Fruit fly (Drosophila melanogaster) whole organism, embryonic: Measurements from ENCODE around the gene TTLL6B.

ENCODE experiments used
- Ada2b ChIP-seq: fragments of 200-800 bp; sonication (Bioruptor generic); IDR thresholded peaks from 2 replicates; pipeline ENCODE4 v1.3.6; 2022; ENCODE audit warnings: missing biosample characterization, missing genetic modification characterization
- Adf1 ChIP-seq: fragments of 200-800 bp; sonication (Bioruptor generic); IDR thresholded peaks from 2 replicates; pipeline ENCODE4 v1.3.6; 2022; ENCODE audit warnings: missing biosample characterization, missing genetic modification characterization
- Asciz ChIP-seq: fragments of 200-800 bp; sonication (Bioruptor generic); optimal IDR thresholded peaks from 2 replicates; lab custom pipeline; 2017; ENCODE audit warnings: missing biosample characterization, mild to moderate bottlenecking, missing genetic modification characterization, missing genetic modification reagents
- CG1024 ChIP-seq: fragments of 200-800 bp; sonication (Bioruptor generic); IDR thresholded peaks from 2 replicates; pipeline ENCODE4 v1.3.6; 2022; ENCODE audit warnings: missing biosample characterization, missing genetic modification characterization
- CG10431 ChIP-seq: fragments of 200-800 bp; sonication (Bioruptor generic); optimal IDR thresholded peaks from 3 replicates; lab custom pipeline; 2018; ENCODE audit warnings: missing biosample characterization, mild to moderate bottlenecking, missing genetic modification characterization
- CG11696 ChIP-seq: fragments of 200-800 bp; sonication (Bioruptor generic); IDR thresholded peaks from 2 replicates; pipeline ENCODE4 v1.3.6; 2022; ENCODE audit warnings: missing biosample characterization, missing genetic modification characterization
- CG11723 ChIP-seq: fragments of 200-800 bp; sonication (Bioruptor generic); optimal IDR thresholded peaks from 2 replicates; lab custom pipeline; 2017; ENCODE audit warnings: missing biosample characterization, mild to moderate bottlenecking, missing genetic modification characterization
- CG1233 ChIP-seq: fragments of 200-800 bp; sonication (Bioruptor generic); optimal IDR thresholded peaks from 4 replicates; lab custom pipeline; 2018; ENCODE audit warnings: missing biosample characterization, mild to moderate bottlenecking, missing genetic modification characterization
- CG12769 ChIP-seq: fragments of 200-800 bp; sonication (Bioruptor generic); optimal IDR thresholded peaks from 2 replicates; lab custom pipeline; 2019; ENCODE audit warnings: missing biosample characterization, mild to moderate bottlenecking, missing genetic modification characterization, moderate library complexity
- CG13775 ChIP-seq: fragments of 200-800 bp; sonication (Bioruptor generic); optimal IDR thresholded peaks from 3 replicates; lab custom pipeline; 2017; ENCODE audit warnings: missing biosample characterization, mild to moderate bottlenecking, missing genetic modification characterization
- CG14965 ChIP-seq: fragments of 200-800 bp; sonication (Bioruptor generic); optimal IDR thresholded peaks from 2 replicates; lab custom pipeline; 2016; ENCODE audit warnings: missing biosample characterization, missing genetic modification characterization, borderline replicate concordance
- CG1529 ChIP-seq: fragments of 200-800 bp; sonication (Bioruptor generic); optimal IDR thresholded peaks from 3 replicates; lab custom pipeline; 2018; ENCODE audit warnings: missing biosample characterization, missing genetic modification characterization
- CG17912 ChIP-seq: fragments of 200-800 bp; sonication (Bioruptor generic); optimal IDR thresholded peaks from 2 replicates; lab custom pipeline; 2018; ENCODE audit warnings: missing biosample characterization, mild to moderate bottlenecking, missing genetic modification characterization
- CG18599 ChIP-seq: fragments of 200-800 bp; sonication (Bioruptor generic); optimal IDR thresholded peaks from 3 replicates; lab custom pipeline; 2017; ENCODE audit warnings: missing biosample characterization, missing genetic modification characterization, mild to moderate bottlenecking, moderate library complexity, missing genetic modification reagents
- CG6854 ChIP-seq: fragments of 200-800 bp; sonication (Bioruptor generic); optimal IDR thresholded peaks from 3 replicates; lab custom pipeline; 2017; ENCODE audit warnings: missing biosample characterization, mild to moderate bottlenecking, missing genetic modification characterization
- CG7786 ChIP-seq: fragments of 200-800 bp; sonication (Bioruptor generic); optimal IDR thresholded peaks from 2 replicates; lab custom pipeline; 2016; ENCODE audit warnings: missing biosample characterization, missing genetic modification characterization
- CG8765 ChIP-seq: fragments of 200-800 bp; sonication (Bioruptor generic); IDR thresholded peaks from 2 replicates; pipeline ENCODE4 v1.3.6; 2022; ENCODE audit warnings: missing biosample characterization, missing genetic modification characterization
- CG8924 ChIP-seq: fragments of 200-800 bp; optimal IDR thresholded peaks from 3 replicates; lab custom pipeline; 2019; ENCODE audit warnings: missing biosample characterization, mild to moderate bottlenecking, missing genetic modification characterization, moderate library complexity
- Camta ChIP-seq: fragments of 200-800 bp; sonication (Bioruptor generic); optimal IDR thresholded peaks from 2 replicates; lab custom pipeline; 2016; ENCODE audit warnings: missing biosample characterization, missing genetic modification characterization
- H2.0 ChIP-seq: fragments of 200-800 bp; sonication (Bioruptor generic); IDR thresholded peaks from 2 replicates; pipeline ENCODE4 v1.3.6; 2022; ENCODE audit warnings: missing biosample characterization, missing genetic modification characterization
- HLH3B ChIP-seq: fragments of 200-800 bp; sonication (Bioruptor generic); IDR thresholded peaks from 2 replicates; pipeline ENCODE4 v1.3.6; 2022; ENCODE audit warnings: missing biosample characterization, missing genetic modification characterization
- Hmr ChIP-seq: fragments of 200-800 bp; sonication (Bioruptor generic); optimal IDR thresholded peaks from 3 replicates; lab custom pipeline; 2017; ENCODE audit warnings: mild to moderate bottlenecking, missing biosample characterization, missing genetic modification reagents, missing genetic modification characterization
- Hr78 ChIP-seq, 2 experiments: fragments of 200-800 bp in 1 of 2; fragments of >200 bp in 1 of 2; sonication (Bioruptor generic) in 1 of 2; optimal IDR thresholded peaks; 2 replicates each; lab custom pipeline; 2017 to 2019; ENCODE audit warnings: missing biosample characterization in 2 of 2, missing genetic modification characterization in 2 of 2, mild to moderate bottlenecking in 1 of 2, moderate library complexity in 1 of 2
- Jarid2 ChIP-seq: fragments of 200-800 bp; sonication (Bioruptor generic); optimal IDR thresholded peaks from 3 replicates; lab custom pipeline; 2017; ENCODE audit warnings: mild to moderate bottlenecking, missing biosample characterization, missing genetic modification reagents, missing genetic modification characterization
- Mad ChIP-seq: fragments of 200-800 bp; sonication (Bioruptor generic); optimal IDR thresholded peaks from 2 replicates; lab custom pipeline; 2016; ENCODE audit warnings: missing biosample characterization, missing genetic modification characterization
- Mes4 ChIP-seq: fragments of 200-800 bp; sonication (Bioruptor generic); optimal IDR thresholded peaks from 2 replicates; lab custom pipeline; 2016; ENCODE audit warnings: missing biosample characterization, missing genetic modification characterization
- Neu2 ChIP-seq: fragments of 200-800 bp; sonication (Bioruptor generic); optimal IDR thresholded peaks from 3 replicates; lab custom pipeline; 2016; ENCODE audit warnings: missing biosample characterization, missing genetic modification characterization, borderline replicate concordance
- Oli ChIP-seq: fragments of 200-800 bp; sonication (Bioruptor generic); optimal IDR thresholded peaks from 2 replicates; lab custom pipeline; 2018; ENCODE audit warnings: missing biosample characterization, mild to moderate bottlenecking, missing genetic modification characterization, moderate library complexity
- Rx ChIP-seq: fragments of 200-800 bp; sonication (Bioruptor generic); IDR thresholded peaks from 2 replicates; pipeline ENCODE4 v1.3.6; 2022; ENCODE audit warnings: missing biosample characterization, missing genetic modification characterization
- Sry-β ChIP-seq: fragments of 200-800 bp; sonication (Bioruptor generic); optimal IDR thresholded peaks from 2 replicates; lab custom pipeline; 2018; ENCODE audit warnings: missing biosample characterization, mild to moderate bottlenecking, missing genetic modification characterization, moderate library complexity
- Stat92E ChIP-seq, 3 experiments: fragments of >200 bp in 2 of 3; fragments of 200-800 bp in 1 of 3; sonication (Bioruptor generic) in 1 of 3; optimal IDR thresholded peaks; 2 replicates each; lab custom pipeline; 2017 to 2019; ENCODE audit warnings: missing biosample characterization in 3 of 3, missing genetic modification characterization in 3 of 3, mild to moderate bottlenecking in 1 of 3, moderate library complexity in 1 of 3
- ab ChIP-seq: fragments of 200-800 bp; sonication (Bioruptor generic); optimal IDR thresholded peaks from 2 replicates; lab custom pipeline; 2016; ENCODE audit warnings: missing biosample characterization, missing genetic modification characterization
- aop ChIP-seq: fragments of 200-800 bp; sonication (Bioruptor generic); IDR thresholded peaks from 2 replicates; pipeline ENCODE4 v1.3.6; 2022; ENCODE audit warnings: missing biosample characterization, missing genetic modification characterization
- ato ChIP-seq: fragments of 200-800 bp; sonication (Bioruptor generic); IDR thresholded peaks from 2 replicates; pipeline ENCODE4 v1.3.6; 2022; ENCODE audit warnings: missing biosample characterization, missing genetic modification characterization; ENCODE audit not compliant: partially characterized antibody
- caup ChIP-seq: fragments of 200-800 bp; sonication (Bioruptor generic); optimal IDR thresholded peaks from 3 replicates; lab custom pipeline; 2017; ENCODE audit warnings: missing biosample characterization, mild to moderate bottlenecking, missing genetic modification characterization, moderate library complexity; ENCODE audit not compliant: severe bottlenecking
- crol ChIP-seq: fragments of 200-800 bp; sonication (Bioruptor generic); IDR thresholded peaks from 2 replicates; pipeline ENCODE4 v1.3.6; 2022; ENCODE audit warnings: missing biosample characterization, missing genetic modification characterization
- dmrt99B ChIP-seq: fragments of 200-800 bp; sonication (Bioruptor generic); optimal IDR thresholded peaks from 2 replicates; lab custom pipeline; 2018; ENCODE audit warnings: missing biosample characterization, mild to moderate bottlenecking, missing genetic modification characterization, moderate library complexity
- fru ChIP-seq: fragments of >200 bp; optimal IDR thresholded peaks from 2 replicates; lab custom pipeline; 2017
- ftz-f1 ChIP-seq: fragments of 200-800 bp; sonication (Bioruptor generic); optimal IDR thresholded peaks from 2 replicates; lab custom pipeline; 2016; ENCODE audit warnings: missing biosample characterization, missing genetic modification characterization
- gsb-n ChIP-seq: fragments of 200-800 bp; sonication (Bioruptor generic); optimal IDR thresholded peaks from 3 replicates; lab custom pipeline; 2018; ENCODE audit warnings: missing biosample characterization, mild to moderate bottlenecking, missing genetic modification characterization
- hb ChIP-seq: fragments of 200-800 bp; sonication (Bioruptor generic); IDR thresholded peaks from 3 replicates; pipeline ENCODE4 v1.3.6; 2022; ENCODE audit warnings: missing biosample characterization, missing genetic modification characterization; ENCODE audit not compliant: partially characterized antibody
- hkb ChIP-seq, 2 experiments: fragments of 200-800 bp in 1 of 2; fragments of >200 bp in 1 of 2; sonication (Bioruptor generic) in 1 of 2; IDR thresholded peaks in 1 of 2; optimal IDR thresholded peaks in 1 of 2; 2 replicates each; pipeline versions ENCODE4 v1.3.6 to Lab custom; 2017 to 2022; ENCODE audit warnings: missing biosample characterization in 1 of 2, missing genetic modification characterization in 1 of 2
- lbe ChIP-seq: fragments of 200-800 bp; sonication (Bioruptor generic); optimal IDR thresholded peaks from 2 replicates; lab custom pipeline; 2016; ENCODE audit warnings: missing biosample characterization, mild to moderate bottlenecking, missing genetic modification characterization
- mam ChIP-seq: fragments of 200-800 bp; sonication (Bioruptor generic); optimal IDR thresholded peaks from 3 replicates; lab custom pipeline; 2016; ENCODE audit warnings: missing biosample characterization, missing genetic modification characterization
- pb ChIP-seq: fragments of 200-800 bp; sonication (Bioruptor generic); optimal IDR thresholded peaks from 3 replicates; lab custom pipeline; 2016; ENCODE audit warnings: missing biosample characterization, missing genetic modification characterization
- sc ChIP-seq, 3 experiments: fragments of >200 bp in 2 of 3; fragments of 200-800 bp in 1 of 3; sonication (Bioruptor generic) in 1 of 3; optimal IDR thresholded peaks; 2 replicates in 2 of 3; 3 replicates in 1 of 3; lab custom pipeline; 2017; ENCODE audit warnings: mild to moderate bottlenecking in 1 of 3, missing biosample characterization in 1 of 3, missing genetic modification characterization in 1 of 3, missing genetic modification reagents in 1 of 3
- toy ChIP-seq: fragments of 200-800 bp; sonication (Bioruptor generic); IDR thresholded peaks from 2 replicates; pipeline ENCODE4 v1.3.6; 2022; ENCODE audit warnings: missing biosample characterization, missing genetic modification characterization

TTLL6B gene

dm6 chr3R:27253136-27253920 lies 2.5 kb upstream of the TTLL6B start, which contains the start of gene pll (continued):
- TF ChIP-seq Rx (GFP tag; lab: Robert Waterston, UW) (peak; percentile 83), Sry-β (no peak), CG1024 (GFP tag; lab: Robert Waterston, UW) (peak; percentile 84), H2.0 (GFP tag; lab: Robert Waterston, UW) (peak; percentile 84), ftz-f1 (GFP tag; lab: Kevin White, UChicago) (peak; percentile 40), HLH3B (peak; percentile 89), CG14965 (GFP tag; lab: Kevin White, UChicago) (no peak), CG13775 (GFP tag; lab: Kevin White, UChicago) (peak; percentile 81), Hmr (GFP tag; lab: Kevin White, UChicago) (peak; percentile 88), crol (GFP tag; lab: Robert Waterston, UW) (no peak), ab (GFP tag; lab: Kevin White, UChicago) (peak; percentile 6), CG10431 (GFP tag; lab: Kevin White, UChicago) (no peak), fru (no peak), CG12769 (tag; lab: Kevin White, UChicago) (no peak), gsb-n (tag; lab: Kevin White, UChicago) (peak; percentile 83), Mes4 (GFP tag; lab: Kevin White, UChicago) (peak; percentile 10), hb (GFP tag; lab: Robert Waterston, UW) (no peak), toy (GFP tag; lab: Robert Waterston, UW) (no peak), ato (GFP tag; lab: Robert Waterston, UW) (no peak), Jarid2 (GFP tag; lab: Kevin White, UChicago) (peak; percentile 28), aop (no peak), CG1233 (GFP tag; lab: Kevin White, UChicago) (peak; percentile 72), CG7786 (GFP tag; lab: Kevin White, UChicago) (peak; percentile 57), CG8924 (peak; percentile 77), mam (GFP tag; lab: Kevin White, UChicago) (peak; percentile 89), hkb (optimal IDR thresholded peaks at IDR 0.05; lab: Kevin White, UChicago) (peak; percentile 82), hkb (GFP tag; IDR thresholded peaks at IDR 0.05; lab: Robert Waterston, UW) (peak; percentile 89), lbe (no peak), Ada2b (GFP tag; lab: Robert Waterston, UW) (peak; percentile 86), CG11696 (GFP tag; lab: Robert Waterston, UW) (peak; percentile 73), caup (GFP tag; lab: Kevin White, UChicago) (peak; percentile 58), Asciz (GFP tag; lab: Kevin White, UChicago) (peak; percentile 50), CG6854 (GFP tag; lab: Kevin White, UChicago) (no peak), pb (GFP tag; lab: Kevin White, UChicago) (no peak), Mad (GFP tag; lab: Kevin White, UChicago) (peak; percentile 68), CG17912 (GFP tag; lab: Kevin White, UChicago) (no peak), CG1529 (GFP tag; lab: Kevin White, UChicago) (no peak), Stat92E (GFP tag; optimal IDR thresholded peaks at IDR 0.05; lab: Kevin White, UChicago) (peak in 1 of 3 experiments; percentile 64), CG18599 (GFP tag; lab: Kevin White, UChicago) (peak; percentile 88), CG8765 (GFP tag; lab: Robert Waterston, UW) (peak; percentile 61; the same call in 1 of the 2 replicates), Camta (GFP tag; lab: Kevin White, UChicago) (peak; percentile 71), Hr78 (GFP tag; optimal IDR thresholded peaks at IDR 0.05; lab: Kevin White, UChicago) (no peak), Neu2 (GFP tag; lab: Kevin White, UChicago) (no peak), CG11723 (GFP tag; lab: Kevin White, UChicago) (no peak), dmrt99B (tag; lab: Kevin White, UChicago) (no peak), Adf1 (peak; percentile 67), Oli (tag; lab: Kevin White, UChicago) (peak; percentile 62), sc (optimal IDR thresholded peaks at IDR 0.05; lab: Kevin White, UChicago) (no peak), sc (GFP tag; optimal IDR thresholded peaks at IDR 0.05; lab: Kevin White, UChicago) (peak; percentile 30)
